Fruit fly (Drosophila melanogaster): Measurements from ENCODE around the gene CG9135.
A peak's percentile ranks its signal among the peaks of the same experiment; 100 is the strongest.

CG9135 gene

DNA sequence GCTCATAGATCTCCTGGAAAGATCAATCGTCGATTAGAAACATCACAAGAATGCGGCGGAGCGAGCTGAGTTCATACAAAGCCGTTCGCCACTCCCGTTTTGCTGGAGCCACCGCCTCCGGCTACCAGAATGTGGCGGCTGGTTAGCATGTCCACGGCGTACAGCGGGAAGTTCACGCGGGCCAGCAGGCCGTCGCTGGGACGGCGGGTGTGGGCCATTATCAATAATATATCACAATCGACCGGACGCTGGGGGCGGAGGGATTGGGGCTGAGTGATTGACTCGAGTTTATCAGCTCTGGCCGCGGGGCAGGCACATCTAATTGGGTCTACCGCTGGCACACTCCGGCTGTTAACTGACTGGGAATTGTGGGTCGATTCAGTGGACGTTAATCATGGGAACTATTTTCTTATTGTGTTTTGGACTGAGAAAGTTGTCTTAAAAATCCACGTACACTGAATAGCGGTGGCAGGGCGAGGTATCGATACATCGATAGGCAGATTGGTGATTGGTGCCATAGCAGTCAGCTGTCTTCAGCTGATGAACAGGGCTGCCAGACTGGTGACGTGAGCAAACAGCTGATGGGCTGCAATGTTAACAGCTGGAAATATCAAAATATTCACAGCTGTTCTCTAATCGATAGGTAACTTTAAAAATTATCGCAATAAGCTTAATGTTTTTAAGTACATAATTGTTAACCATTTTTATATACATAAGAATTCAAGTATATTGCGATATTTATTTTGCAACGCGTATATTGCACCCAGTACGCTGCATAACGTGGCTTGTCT, 48.1 kb downstream of the CG9135 start, which contains the start of gene CG9175 (continued):
- TF ChIP-seq NC2β (GFP tag; optimal IDR thresholded peaks at IDR 0.05), result peak; percentile 73
- TF ChIP-seq emc (GFP tag; optimal IDR thresholded peaks at IDR 0.05), result no peak
- TF ChIP-seq CG2889 (GFP tag; IDR thresholded peaks at IDR 0.05), result no peak
- TF ChIP-seq yki (optimal IDR thresholded peaks at IDR 0.05), result no peak
- TF ChIP-seq grau (tag; optimal IDR thresholded peaks at IDR 0.05), result peak; percentile 46
- TF ChIP-seq CG12769 (tag; optimal IDR thresholded peaks at IDR 0.05), result no peak
- TF ChIP-seq Drgx (GFP tag; IDR thresholded peaks at IDR 0.05), result 0 out of 2 replicates have a peak, but pooled peaks have one; percentile 24
- no peak for TF ChIP-seq HLH3B (GFP tag; IDR thresholded peaks at IDR 0.05)
- TF ChIP-seq eve (GFP tag; optimal IDR thresholded peaks at IDR 0.05), result no peak
- no peak for TF ChIP-seq gcm2 (GFP tag; optimal IDR thresholded peaks at IDR 0.05)
- no peak for TF ChIP-seq sc (optimal IDR thresholded peaks at IDR 0.05)
- no peak for TF ChIP-seq sc (GFP tag; optimal IDR thresholded peaks at IDR 0.05)
- TF ChIP-seq lab (GFP tag; optimal IDR thresholded peaks at IDR 0.05), result peak; percentile 67
- peak; percentile 74 for TF ChIP-seq sob (GFP tag; IDR thresholded peaks at IDR 0.05)
- TF ChIP-seq inv (GFP tag; IDR thresholded peaks at IDR 0.05; ENCODE audit: partially characterized antibody), result peak; percentile 94
- no peak for TF ChIP-seq wdn (GFP tag; IDR thresholded peaks at IDR 0.05)
- TF ChIP-seq bsh (GFP tag; optimal IDR thresholded peaks at IDR 0.05), result peak in 1 of 2 experiments; percentile 24
- no peak for TF ChIP-seq Lpt (GFP tag; optimal IDR thresholded peaks at IDR 0.05)
- peak; percentile 67 for TF ChIP-seq nmo (GFP tag; optimal IDR thresholded peaks at IDR 0.05)
- peak; percentile 89 for TF ChIP-seq CG2129 (GFP tag; IDR thresholded peaks at IDR 0.05; ENCODE audit: partially characterized antibody)
- no peak for TF ChIP-seq CG9609 (GFP tag; optimal IDR thresholded peaks at IDR 0.05)
- no peak for TF ChIP-seq CG14014 (GFP tag; IDR thresholded peaks at IDR 0.05)
- TF ChIP-seq HLHmδ (GFP tag; optimal IDR thresholded peaks at IDR 0.05), result peak; percentile 83
- TF ChIP-seq chif (GFP tag; optimal IDR thresholded peaks at IDR 0.05), result peak in 1 of 2 experiments; percentile 49
- TF ChIP-seq pnt (GFP tag; optimal IDR thresholded peaks at IDR 0.05), result peak; percentile 12
- TF ChIP-seq ssp (GFP tag; IDR thresholded peaks at IDR 0.05), result no peak
- peak; percentile 33; the same call in 1 of the 2 replicates for TF ChIP-seq rib (GFP tag; IDR thresholded peaks at IDR 0.05)
- no peak for TF ChIP-seq CG4707 (GFP tag; optimal IDR thresholded peaks at IDR 0.05)
- peak; percentile 15 for TF ChIP-seq bigmax (GFP tag; optimal IDR thresholded peaks at IDR 0.05)
- peak; percentile 93 for TF ChIP-seq Doc3 (GFP tag; IDR thresholded peaks at IDR 0.05; ENCODE audit: partially characterized antibody)
- no peak for TF ChIP-seq repo (GFP tag; optimal IDR thresholded peaks at IDR 0.05)
- no peak for TF ChIP-seq fru (optimal IDR thresholded peaks at IDR 0.05)
- TF ChIP-seq CG11093 (GFP tag; IDR thresholded peaks at IDR 0.05), result no peak
- peak; percentile 39; the same call in 1 of the 2 replicates for TF ChIP-seq Ptx1 (GFP tag; IDR thresholded peaks at IDR 0.05)
- TF ChIP-seq Hr51 (GFP tag; optimal IDR thresholded peaks at IDR 0.05), result peak; percentile 2 to 42
- no peak for TF ChIP-seq otp (GFP tag; IDR thresholded peaks at IDR 0.05)
- peak; percentile 39 for TF ChIP-seq Antp (GFP tag; optimal IDR thresholded peaks at IDR 0.05)
- TF ChIP-seq CG10462 (GFP tag; optimal IDR thresholded peaks at IDR 0.05), result peak; percentile 63
- no peak for TF ChIP-seq ems (GFP tag; optimal IDR thresholded peaks at IDR 0.05)
- TF ChIP-seq sim (GFP tag; IDR thresholded peaks at IDR 0.05), result no peak
- no peak for TF ChIP-seq sens-2 (GFP tag; IDR thresholded peaks at IDR 0.05)
- TF ChIP-seq CG7963 (GFP tag; IDR thresholded peaks at IDR 0.05; ENCODE audit: partially characterized antibody), result peak; percentile 93
- no peak for TF ChIP-seq fd102C (GFP tag; optimal IDR thresholded peaks at IDR 0.05)
- peak; percentile 46 for TF ChIP-seq CG9817 (tag; optimal IDR thresholded peaks at IDR 0.05)
- TF ChIP-seq Six4 (GFP tag; optimal IDR thresholded peaks at IDR 0.05), result no peak
- no peak for TF ChIP-seq cg (GFP tag; optimal IDR thresholded peaks at IDR 0.05)
- TF ChIP-seq ranshi (GFP tag; IDR thresholded peaks at IDR 0.05), result 0 out of 2 replicates have a peak, but pooled peaks have one; percentile 23
- TF ChIP-seq scrt (GFP tag; optimal IDR thresholded peaks at IDR 0.05), result no peak
- TF ChIP-seq CG18764 (GFP tag; optimal IDR thresholded peaks at IDR 0.05), result no peak
- no peak for TF ChIP-seq Hmr (GFP tag; optimal IDR thresholded peaks at IDR 0.05)
